Fruit fly (Drosophila melanogaster) whole organism, embryonic: Measurements from ENCODE around the gene Cdk5alpha.
A peak's percentile ranks its signal among the peaks of the same experiment; 100 is the strongest.

Experiments used
- Awh ChIP-seq: fragments of 200-800 bp; sonication (Bioruptor generic); IDR thresholded peaks from 2 replicates; pipeline ENCODE4, ENCODE4 v1.3.6; 2022; ENCODE audit warnings: missing biosample characterization, missing genetic modification characterization
- CG10321 ChIP-seq: fragments of 200-800 bp; sonication (Bioruptor generic); IDR thresholded peaks from 2 replicates; pipeline ENCODE4 v1.3.6; 2022; ENCODE audit warnings: missing biosample characterization, missing genetic modification characterization
- CG11696 ChIP-seq: fragments of 200-800 bp; sonication (Bioruptor generic); IDR thresholded peaks from 2 replicates; pipeline ENCODE4 v1.3.6; 2022; ENCODE audit warnings: missing biosample characterization, missing genetic modification characterization
- CG12104 ChIP-seq: fragments of 200-800 bp; sonication (Bioruptor generic); optimal IDR thresholded peaks from 3 replicates; lab custom pipeline; 2016; ENCODE audit warnings: missing biosample characterization, missing genetic modification characterization
- CG14014 ChIP-seq: fragments of 200-800 bp; sonication (Bioruptor generic); IDR thresholded peaks from 2 replicates; pipeline ENCODE4 v1.3.6; 2022; ENCODE audit warnings: missing biosample characterization, missing genetic modification characterization
- CG14441 ChIP-seq: fragments of 200-800 bp; sonication (Bioruptor generic); IDR thresholded peaks from 2 replicates; pipeline ENCODE4 v1.3.6; 2022; ENCODE audit warnings: missing biosample characterization, missing genetic modification characterization
- CG15011 ChIP-seq: fragments of 200-800 bp; sonication (Bioruptor generic); optimal IDR thresholded peaks from 3 replicates; lab custom pipeline; 2018; ENCODE audit warnings: missing biosample characterization, mild to moderate bottlenecking, missing genetic modification characterization
- CG17568 ChIP-seq: fragments of 200-800 bp; sonication (Bioruptor generic); optimal IDR thresholded peaks from 2 replicates; lab custom pipeline; 2018; ENCODE audit warnings: missing biosample characterization, mild to moderate bottlenecking, missing genetic modification characterization, moderate library complexity
- CG1792 ChIP-seq: fragments of 200-800 bp; sonication (Bioruptor generic); optimal IDR thresholded peaks from 2 replicates; lab custom pipeline; 2016; ENCODE audit warnings: missing biosample characterization, missing genetic modification characterization
- CG18599 ChIP-seq: fragments of 200-800 bp; sonication (Bioruptor generic); optimal IDR thresholded peaks from 3 replicates; lab custom pipeline; 2017; ENCODE audit warnings: missing biosample characterization, missing genetic modification characterization, mild to moderate bottlenecking, moderate library complexity, missing genetic modification reagents
- CG31388 ChIP-seq: fragments of 200-800 bp; sonication (Bioruptor generic); optimal IDR thresholded peaks from 2 replicates; lab custom pipeline; 2016; ENCODE audit warnings: missing biosample characterization, missing genetic modification characterization
- CG33213 ChIP-seq: fragments of 200-800 bp; sonication (Bioruptor generic); optimal IDR thresholded peaks from 3 replicates; lab custom pipeline; 2016; ENCODE audit warnings: missing biosample characterization, missing genetic modification characterization
- CG3407 ChIP-seq: fragments of 200-800 bp; sonication (Bioruptor generic); optimal IDR thresholded peaks from 2 replicates; lab custom pipeline; 2018; ENCODE audit warnings: missing biosample characterization, mild to moderate bottlenecking, missing genetic modification characterization
- CG34224 ChIP-seq: fragments of 200-800 bp; sonication (Bioruptor generic); IDR thresholded peaks from 3 replicates; pipeline ENCODE4 v1.3.6; 2022; ENCODE audit warnings: missing biosample characterization, missing genetic modification characterization; ENCODE audit not compliant: partially characterized antibody
- CG4328 ChIP-seq: fragments of 200-800 bp; sonication (Bioruptor generic); optimal IDR thresholded peaks from 3 replicates; lab custom pipeline; 2017; ENCODE audit warnings: missing biosample characterization, missing genetic modification reagents, missing genetic modification characterization
- CG4730 ChIP-seq: fragments of 200-800 bp; sonication (Bioruptor generic); IDR thresholded peaks from 2 replicates; pipeline ENCODE4 v1.3.6; 2022; ENCODE audit warnings: missing biosample characterization, missing genetic modification characterization
- CG4854 ChIP-seq: fragments of 200-800 bp; sonication (Bioruptor generic); optimal IDR thresholded peaks from 2 replicates; lab custom pipeline; 2016; ENCODE audit warnings: missing biosample characterization, missing genetic modification characterization, inconsistent platforms
- CG6689 ChIP-seq: fragments of 200-800 bp; sonication (Bioruptor generic); IDR thresholded peaks from 2 replicates; pipeline ENCODE4 v1.3.6; 2022; ENCODE audit warnings: missing biosample characterization, missing genetic modification characterization
- CG7372 ChIP-seq: fragments of 200-800 bp; sonication (Bioruptor generic); IDR thresholded peaks from 2 replicates; pipeline ENCODE4 v1.3.6; 2022; ENCODE audit warnings: missing biosample characterization, missing genetic modification characterization
- CG7839 ChIP-seq: fragments of 200-800 bp; sonication (Bioruptor generic); optimal IDR thresholded peaks from 3 replicates; lab custom pipeline; 2018; ENCODE audit warnings: missing biosample characterization, mild to moderate bottlenecking, missing genetic modification characterization, moderate library complexity
- CG7928 ChIP-seq: fragments of 200-800 bp; sonication (Bioruptor generic); optimal IDR thresholded peaks from 2 replicates; lab custom pipeline; 2017; ENCODE audit warnings: missing biosample characterization, mild to moderate bottlenecking, missing genetic modification characterization
- CG8924 ChIP-seq: fragments of 200-800 bp; optimal IDR thresholded peaks from 3 replicates; lab custom pipeline; 2019; ENCODE audit warnings: missing biosample characterization, mild to moderate bottlenecking, missing genetic modification characterization, moderate library complexity
- CHES-1-like ChIP-seq: fragments of 200-800 bp; sonication (Bioruptor generic); optimal IDR thresholded peaks from 2 replicates; lab custom pipeline; 2016; ENCODE audit warnings: missing biosample characterization, missing genetic modification characterization
- Chrac-16 ChIP-seq: fragments of 200-800 bp; sonication (Bioruptor generic); optimal IDR thresholded peaks from 3 replicates; lab custom pipeline; 2016; ENCODE audit warnings: missing biosample characterization, missing genetic modification characterization
- CoRest ChIP-seq: fragments of 200-800 bp; sonication (Bioruptor generic); optimal IDR thresholded peaks from 3 replicates; lab custom pipeline; 2018; ENCODE audit warnings: missing biosample characterization, mild to moderate bottlenecking, missing genetic modification characterization, moderate library complexity
- Dp ChIP-seq: fragments of 200-800 bp; sonication (Bioruptor generic); optimal IDR thresholded peaks from 2 replicates; lab custom pipeline; 2018; ENCODE audit warnings: missing biosample characterization, mild to moderate bottlenecking, missing genetic modification characterization, moderate library complexity
- E2f2 ChIP-seq: fragments of 200-800 bp; sonication (Bioruptor generic); IDR thresholded peaks from 2 replicates; pipeline ENCODE4 v1.3.6; 2022; ENCODE audit warnings: missing biosample characterization, missing genetic modification characterization
- Gsc ChIP-seq: fragments of 200-800 bp; sonication (Bioruptor generic); IDR thresholded peaks from 2 replicates; pipeline ENCODE4 v1.3.6; 2022; ENCODE audit warnings: missing biosample characterization, missing genetic modification characterization
- Gug ChIP-seq: fragments of 200-800 bp; sonication (Bioruptor generic); IDR thresholded peaks from 4 replicates; pipeline ENCODE4 v1.3.6; 2022; ENCODE audit warnings: missing biosample characterization, missing genetic modification characterization
- Meics ChIP-seq: fragments of 200-800 bp; sonication (Bioruptor generic); optimal IDR thresholded peaks from 2 replicates; lab custom pipeline; 2017; ENCODE audit warnings: missing biosample characterization, mild to moderate bottlenecking, missing genetic modification characterization
- Mes4 ChIP-seq: fragments of 200-800 bp; sonication (Bioruptor generic); optimal IDR thresholded peaks from 2 replicates; lab custom pipeline; 2016; ENCODE audit warnings: missing biosample characterization, missing genetic modification characterization
- NC2α ChIP-seq: fragments of 200-800 bp; sonication (Bioruptor generic); optimal IDR thresholded peaks from 2 replicates; lab custom pipeline; 2016; ENCODE audit warnings: missing biosample characterization, missing genetic modification characterization
- TFAM ChIP-seq: fragments of 200-800 bp; sonication (Bioruptor generic); optimal IDR thresholded peaks from 2 replicates; lab custom pipeline; 2017; ENCODE audit warnings: missing biosample characterization, missing genetic modification characterization, inconsistent platforms
- Vsx1 ChIP-seq: fragments of 200-800 bp; sonication (Bioruptor generic); optimal IDR thresholded peaks from 2 replicates; lab custom pipeline; 2017; ENCODE audit warnings: missing biosample characterization, mild to moderate bottlenecking, missing genetic modification characterization, missing genetic modification reagents
- bowl ChIP-seq: fragments of 200-800 bp; sonication (Bioruptor generic); IDR thresholded peaks from 2 replicates; pipeline ENCODE4 v1.3.6; 2022; ENCODE audit warnings: missing biosample characterization, missing genetic modification characterization
- fd3F ChIP-seq: fragments of 200-800 bp; sonication (Bioruptor generic); optimal IDR thresholded peaks from 2 replicates; lab custom pipeline; 2018; ENCODE audit warnings: missing biosample characterization, mild to moderate bottlenecking, missing genetic modification characterization, moderate library complexity
- grau ChIP-seq: fragments of 200-800 bp; optimal IDR thresholded peaks from 3 replicates; lab custom pipeline; 2019; ENCODE audit warnings: missing biosample characterization, mild to moderate bottlenecking, missing genetic modification characterization, moderate library complexity
- gsb ChIP-seq: fragments of 200-800 bp; sonication (Bioruptor generic); IDR thresholded peaks from 2 replicates; pipeline ENCODE4 v1.3.6; 2022; ENCODE audit warnings: missing biosample characterization, missing genetic modification characterization
- nerfin-1 ChIP-seq: fragments of 200-800 bp; sonication (Bioruptor generic); optimal IDR thresholded peaks from 3 replicates; lab custom pipeline; 2019; ENCODE audit warnings: missing biosample characterization, mild to moderate bottlenecking, missing genetic modification characterization, moderate library complexity
- odd ChIP-seq: fragments of 200-800 bp; sonication (Bioruptor generic); optimal IDR thresholded peaks from 2 replicates; lab custom pipeline; 2017; ENCODE audit warnings: missing biosample characterization, mild to moderate bottlenecking, missing genetic modification characterization
- pan ChIP-seq, 4 experiments: fragments of >200 bp in 3 of 4; fragments of 200-800 bp in 1 of 4; sonication (Bioruptor generic) in 1 of 4; optimal IDR thresholded peaks in 3 of 4; IDR thresholded peaks in 1 of 4; 2 replicates each; pipeline versions ENCODE4 v1.3.6 to Lab custom; 2017 to 2022; ENCODE audit warnings: missing biosample characterization in 2 of 4, missing genetic modification characterization in 2 of 4, mixed read lengths in 1 of 4
- prd ChIP-seq, 3 experiments: fragments of >200 bp in 2 of 3; fragments of 200-800 bp in 1 of 3; sonication (Bioruptor generic) in 1 of 3; optimal IDR thresholded peaks in 2 of 3; IDR thresholded peaks in 1 of 3; 2 replicates in 2 of 3; 3 replicates in 1 of 3; pipeline versions ENCODE4 v1.3.6 to Lab custom; 2017 to 2022; ENCODE audit warnings: missing biosample characterization in 1 of 3, missing genetic modification characterization in 1 of 3
- pzg ChIP-seq: fragments of 200-800 bp; sonication (Bioruptor generic); optimal IDR thresholded peaks from 3 replicates; lab custom pipeline; 2018; ENCODE audit warnings: missing biosample characterization, mild to moderate bottlenecking, missing genetic modification characterization, moderate library complexity
- tgo ChIP-seq: fragments of 200-800 bp; sonication (Bioruptor generic); IDR thresholded peaks from 3 replicates; pipeline ENCODE4 v1.3.6; 2022; ENCODE audit warnings: missing biosample characterization, missing genetic modification characterization
- tin ChIP-seq: fragments of 200-800 bp; sonication (Bioruptor generic); optimal IDR thresholded peaks from 3 replicates; lab custom pipeline; 2016; ENCODE audit warnings: missing biosample characterization, missing genetic modification characterization
- vfl ChIP-seq: fragments of 200-800 bp; sonication (Bioruptor generic); optimal IDR thresholded peaks from 2 replicates; lab custom pipeline; 2016; ENCODE audit warnings: missing biosample characterization, missing genetic modification characterization
- wek ChIP-seq: fragments of 200-800 bp; sonication (Bioruptor generic); optimal IDR thresholded peaks from 3 replicates; lab custom pipeline; 2018; ENCODE audit warnings: missing biosample characterization, mild to moderate bottlenecking, missing genetic modification characterization, moderate library complexity
- zen2 ChIP-seq: fragments of 200-800 bp; sonication (Bioruptor generic); IDR thresholded peaks from 3 replicates; pipeline ENCODE4 v1.3.6; 2022; ENCODE audit warnings: missing biosample characterization, missing genetic modification characterization; ENCODE audit not compliant: partially characterized antibody
- zfh1 ChIP-seq: fragments of 200-800 bp; sonication (Bioruptor generic); IDR thresholded peaks from 3 replicates; pipeline ENCODE4 v1.3.6; 2022; ENCODE audit warnings: missing biosample characterization, missing genetic modification characterization
- zfh2 ChIP-seq: fragments of 200-800 bp; sonication (Bioruptor generic); optimal IDR thresholded peaks from 2 replicates; lab custom pipeline; 2016; ENCODE audit warnings: missing biosample characterization, missing genetic modification characterization

Gene Cdk5alpha

dm6 chr2L:10342471-10342870 is 31.7 kb upstream of the Cdk5alpha start, which contains the start of gene Sps2 (continued):
- no peak; the same call in 2 of the 3 replicates for TF ChIP-seq zen2 (GFP tag; lab: Robert Waterston, UW)
- TF ChIP-seq CG4328 = no peak
- TF ChIP-seq CG12104 (GFP tag; lab: Kevin White, UChicago) = no peak
- no peak for TF ChIP-seq CG1792 (GFP tag; lab: Kevin White, UChicago)
- no peak for TF ChIP-seq Gug (GFP tag; lab: Robert Waterston, UW)
- no peak for TF ChIP-seq Chrac-16
- TF ChIP-seq CG11696 = no peak
- TF ChIP-seq NC2α (GFP tag; lab: Kevin White, UChicago) = no peak
- no peak for TF ChIP-seq CG33213 (GFP tag; lab: Kevin White, UChicago)
- TF ChIP-seq zfh2 = no peak
- peak; percentile 54 for TF ChIP-seq pzg (GFP tag; lab: Kevin White, UChicago)
- no peak for TF ChIP-seq CG8924
- TF ChIP-seq CoRest (tag; lab: Kevin White, UChicago) = no peak
- TF ChIP-seq odd = no peak
- TF ChIP-seq fd3F (GFP tag; lab: Kevin White, UChicago) = no peak
- TF ChIP-seq CG7839 = no peak
- TF ChIP-seq CG31388 (GFP tag; lab: Kevin White, UChicago) = no peak
- no peak for TF ChIP-seq tin (GFP tag; lab: Kevin White, UChicago)
- no peak for TF ChIP-seq Gsc (GFP tag; lab: Robert Waterston, UW)
- TF ChIP-seq E2f2 (GFP tag; lab: Robert Waterston, UW) = peak; percentile 46; the same call in 1 of the 2 replicates
- peak; percentile 37; the same call in 1 of the 2 replicates for TF ChIP-seq CG14441 (GFP tag; lab: Robert Waterston, UW)
- TF ChIP-seq CG15011 (GFP tag; lab: Kevin White, UChicago) = no peak
- no peak for TF ChIP-seq prd (optimal IDR thresholded peaks at IDR 0.05; lab: Kevin White, UChicago)
- no peak for TF ChIP-seq prd (GFP tag; IDR thresholded peaks at IDR 0.05; lab: Robert Waterston, UW)
- TF ChIP-seq CG34224 (GFP tag; lab: Robert Waterston, UW) = peak; percentile 80
- no peak for TF ChIP-seq CG4854 (GFP tag; lab: Kevin White, UChicago)
- TF ChIP-seq tgo (GFP tag; lab: Robert Waterston, UW) = no peak
- no peak for TF ChIP-seq TFAM (GFP tag; lab: Kevin White, UChicago)
- TF ChIP-seq bowl (GFP tag; lab: Robert Waterston, UW) = no peak
- no peak for TF ChIP-seq Awh (GFP tag; lab: Robert Waterston, UW)
- TF ChIP-seq gsb = no peak
- no peak for TF ChIP-seq CG14014
- TF ChIP-seq CG18599 (GFP tag; lab: Kevin White, UChicago) = no peak
- no peak for TF ChIP-seq Mes4 (GFP tag; lab: Kevin White, UChicago)
- peak; percentile 4 for TF ChIP-seq wek (GFP tag; lab: Kevin White, UChicago)
- TF ChIP-seq CG10321 = no peak
- TF ChIP-seq grau (tag; lab: Kevin White, UChicago) = peak; percentile 26
- no peak for TF ChIP-seq pan (optimal IDR thresholded peaks at IDR 0.05; lab: Kevin White, UChicago)
- TF ChIP-seq pan (GFP tag; optimal IDR thresholded peaks at IDR 0.05 in 1 of 2, IDR thresholded peaks at IDR 0.05 in 1 of 2) = no peak
- TF ChIP-seq Meics (GFP tag; lab: Kevin White, UChicago) = no peak
- TF ChIP-seq CG4730 = no peak
- no peak for TF ChIP-seq CG17568 (GFP tag; lab: Kevin White, UChicago)
- TF ChIP-seq CHES-1-like (GFP tag; lab: Kevin White, UChicago) = no peak
- TF ChIP-seq Dp (GFP tag; lab: Kevin White, UChicago) = peak; percentile 18
- TF ChIP-seq zfh1 (GFP tag; lab: Robert Waterston, UW) = 0 out of 3 replicates have a peak, but pooled peaks have one; percentile 13
- TF ChIP-seq nerfin-1 (tag; lab: Kevin White, UChicago) = no peak
- TF ChIP-seq CG6689 (GFP tag; lab: Robert Waterston, UW) = no peak
- no peak for TF ChIP-seq CG3407 (GFP tag; lab: Kevin White, UChicago)
- TF ChIP-seq CG7372 (GFP tag; lab: Robert Waterston, UW) = no peak
- no peak for TF ChIP-seq Vsx1
- TF ChIP-seq vfl (GFP tag; lab: Kevin White, UChicago) = no peak
- TF ChIP-seq CG7928 (GFP tag; lab: Kevin White, UChicago) = no peak
